Fruit fly (Drosophila melanogaster) whole organism, pupa: ENCODE data around the gene Iru.

ENCODE experiments used
- CG10348 ChIP-seq: fragments of 200-800 bp; sonication (Bioruptor generic); IDR thresholded peaks from 2 replicates; pipeline ENCODE4 v1.3.6; 2022; ENCODE audit warnings: missing biosample characterization, missing genetic modification characterization
- CG12605 ChIP-seq: fragments of 200-800 bp; sonication (Bioruptor generic); IDR thresholded peaks from 2 replicates; pipeline ENCODE4 v1.3.6; 2022; ENCODE audit warnings: missing biosample characterization, missing genetic modification characterization
- CG13204 ChIP-seq: fragments of 200-800 bp; sonication (Bioruptor generic); optimal IDR thresholded peaks from 2 replicates; lab custom pipeline; 2018; ENCODE audit warnings: missing biosample characterization, mild to moderate bottlenecking, missing genetic modification characterization, moderate library complexity
- CG14655 ChIP-seq: fragments of 200-800 bp; sonication (Bioruptor generic); optimal IDR thresholded peaks from 3 replicates; lab custom pipeline; 2017; ENCODE audit warnings: mild to moderate bottlenecking, missing biosample characterization, missing genetic modification reagents, missing genetic modification characterization
- CG15710 ChIP-seq: fragments of 200-800 bp; sonication (Bioruptor generic); optimal IDR thresholded peaks from 2 replicates; lab custom pipeline; 2018; ENCODE audit warnings: missing biosample characterization, mild to moderate bottlenecking, missing genetic modification characterization, moderate library complexity
- CG17806 ChIP-seq: fragments of 200-800 bp; sonication (Bioruptor generic); optimal IDR thresholded peaks from 2 replicates; lab custom pipeline; 2018; ENCODE audit warnings: missing biosample characterization, mild to moderate bottlenecking, missing genetic modification characterization, moderate library complexity
- CG32121 ChIP-seq: fragments of 200-800 bp; sonication (Bioruptor generic); IDR thresholded peaks from 2 replicates; pipeline ENCODE4 v1.3.6; 2022; ENCODE audit warnings: missing biosample characterization, missing genetic modification characterization
- CG34367 ChIP-seq: fragments of 200-800 bp; sonication (Bioruptor generic); optimal IDR thresholded peaks from 2 replicates; lab custom pipeline; 2018; ENCODE audit warnings: missing biosample characterization, mild to moderate bottlenecking, missing genetic modification characterization
- CG4496 ChIP-seq: fragments of 200-800 bp; sonication (Bioruptor generic); IDR thresholded peaks from 3 replicates; pipeline ENCODE4 v1.3.6; 2022; ENCODE audit warnings: missing biosample characterization, missing genetic modification characterization
- CG8159 ChIP-seq: fragments of 200-800 bp; sonication (Bioruptor generic); optimal IDR thresholded peaks from 3 replicates; lab custom pipeline; 2018; ENCODE audit warnings: missing biosample characterization, mild to moderate bottlenecking, missing genetic modification characterization, moderate library complexity
- CG8301 ChIP-seq: fragments of 200-800 bp; sonication (Bioruptor generic); optimal IDR thresholded peaks from 2 replicates; lab custom pipeline; 2018; ENCODE audit warnings: missing biosample characterization, mild to moderate bottlenecking, missing genetic modification characterization
- CG9948 ChIP-seq: fragments of 200-800 bp; sonication (Bioruptor generic); optimal IDR thresholded peaks from 2 replicates; lab custom pipeline; 2018; ENCODE audit warnings: missing biosample characterization, mild to moderate bottlenecking, missing genetic modification characterization, moderate library complexity
- D1 ChIP-seq: fragments of 200-800 bp; sonication (Bioruptor generic); optimal IDR thresholded peaks from 2 replicates; lab custom pipeline; 2018; ENCODE audit warnings: missing biosample characterization, mild to moderate bottlenecking, missing genetic modification characterization, moderate library complexity
- EcR ChIP-seq: fragments of 200-800 bp; sonication (Bioruptor generic); optimal IDR thresholded peaks from 3 replicates; lab custom pipeline; 2019; ENCODE audit warnings: missing biosample characterization, missing genetic modification characterization, mild to moderate bottlenecking, moderate library complexity, missing genetic modification reagents
- Ets98B ChIP-seq: fragments of 200-800 bp; sonication (Bioruptor generic); IDR thresholded peaks from 2 replicates; pipeline ENCODE4 v1.3.6; 2022; ENCODE audit warnings: missing biosample characterization, missing genetic modification characterization
- Pif1A ChIP-seq: fragments of 200-800 bp; sonication (Bioruptor generic); optimal IDR thresholded peaks from 3 replicates; lab custom pipeline; 2016; ENCODE audit warnings: missing biosample characterization, missing genetic modification characterization
- Pif1B ChIP-seq: fragments of 200-800 bp; sonication (Bioruptor generic); optimal IDR thresholded peaks from 3 replicates; lab custom pipeline; 2016; ENCODE audit warnings: missing biosample characterization, missing genetic modification characterization
- Snoo ChIP-seq: fragments of 200-800 bp; sonication (Bioruptor generic); optimal IDR thresholded peaks from 3 replicates; lab custom pipeline; 2017; ENCODE audit warnings: missing biosample characterization, mild to moderate bottlenecking, missing genetic modification characterization, inconsistent platforms
- fd96Ca ChIP-seq: fragments of 200-800 bp; sonication (Bioruptor generic); IDR thresholded peaks from 3 replicates; pipeline ENCODE4 v1.3.6; 2022; ENCODE audit warnings: missing biosample characterization, missing genetic modification characterization
- gl ChIP-seq: fragments of 200-800 bp; sonication (Bioruptor generic); optimal IDR thresholded peaks from 2 replicates; lab custom pipeline; 2018; ENCODE audit warnings: missing biosample characterization, mild to moderate bottlenecking, missing genetic modification characterization
- rn ChIP-seq: fragments of 200-800 bp; sonication (Bioruptor generic); IDR thresholded peaks from 2 replicates; pipeline ENCODE4 v1.3.6; 2022; ENCODE audit warnings: missing biosample characterization, missing genetic modification characterization

The Iru gene

DNA sequence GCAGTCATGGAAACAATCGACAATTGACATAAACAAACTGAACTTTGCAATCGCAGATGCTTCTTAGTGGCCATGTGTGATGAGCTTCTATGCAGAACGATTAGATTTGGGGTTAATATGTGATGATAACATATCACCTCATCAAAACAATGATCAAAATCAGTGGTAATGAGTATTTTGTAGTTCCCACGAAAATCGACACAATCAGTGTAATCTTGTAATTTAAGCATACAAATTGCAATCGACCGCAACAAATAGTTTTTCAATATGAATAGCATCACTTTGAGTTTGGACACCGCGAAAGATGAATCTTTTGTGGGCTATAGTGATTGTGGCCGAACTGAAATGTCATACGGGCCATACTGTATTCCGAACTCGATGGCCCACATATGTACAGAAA, 8.9 kb upstream of the Iru start, which contains the start of gene CG11977:
Gene CG11977 (plus strand): TSS at position 301 of the 400 bp plus-strand sequence.
- TF ChIP-seq CG15710 (tag; lab: Kevin White, UChicago) (no peak), Snoo (tag; lab: Kevin White, UChicago) (no peak), CG10348 (GFP tag; lab: Robert Waterston, UW) (no peak)

DNA sequence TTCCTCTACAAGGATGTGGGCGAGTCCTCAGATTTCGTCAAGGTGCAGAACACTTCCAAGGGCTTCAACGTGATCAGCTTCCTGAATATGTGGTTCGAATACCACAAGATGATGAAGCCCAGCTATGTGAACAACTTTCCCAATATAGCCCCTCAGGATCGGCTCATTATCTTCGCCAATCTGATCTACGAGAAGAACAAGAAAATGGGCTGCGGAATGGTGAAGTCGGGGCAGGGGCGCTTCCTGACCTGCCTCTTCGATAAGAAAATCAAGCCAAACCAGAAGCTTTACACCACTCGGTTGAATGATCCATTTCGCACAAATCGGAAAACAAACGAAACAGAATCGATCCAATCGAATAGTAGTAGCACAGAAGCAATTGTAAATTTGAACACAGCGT, 8.0 kb upstream of the Iru start:
- TF ChIP-seq CG17806 (tag; lab: Kevin White, UChicago) (no peak), CG10348 (GFP tag; lab: Robert Waterston, UW) (no peak), CG34367 (tag; lab: Kevin White, UChicago) (no peak), CG8301 (tag; lab: Kevin White, UChicago) (no peak), CG32121 (no peak), Ets98B (GFP tag; lab: Robert Waterston, UW) (no peak)

DNA sequence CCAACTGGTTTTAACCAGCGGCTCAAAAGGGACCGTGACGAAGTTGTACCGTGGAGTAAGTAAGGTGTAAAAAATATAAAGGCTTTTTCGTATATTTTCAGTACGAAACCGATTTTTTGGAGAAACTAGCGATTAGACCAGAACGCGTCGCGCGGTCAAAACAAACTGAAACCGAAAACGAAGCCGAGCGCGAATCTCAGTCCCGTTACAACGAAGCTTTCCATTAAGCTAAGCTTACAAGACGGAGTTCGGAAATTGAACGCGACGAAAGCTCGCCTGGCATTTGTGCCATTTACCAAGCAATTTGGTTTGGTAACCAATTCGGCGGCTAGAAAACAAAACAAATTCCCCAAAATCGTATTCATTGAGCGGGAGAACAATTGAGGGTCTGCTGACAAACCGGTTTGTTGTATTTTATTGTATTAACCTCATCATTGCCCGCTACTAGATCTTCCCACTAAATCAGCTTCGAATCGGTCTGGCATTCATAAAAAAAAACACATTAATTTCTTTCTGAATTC, 4.5 kb upstream of the Iru start:
- TF ChIP-seq Snoo (tag; lab: Kevin White, UChicago), result no peak
- TF ChIP-seq CG4496 (GFP tag; lab: Robert Waterston, UW), result 0 out of 3 replicates have a peak, but pooled peaks have one; percentile 6
- TF ChIP-seq, all 21 proteins: peak for 1

DNA sequence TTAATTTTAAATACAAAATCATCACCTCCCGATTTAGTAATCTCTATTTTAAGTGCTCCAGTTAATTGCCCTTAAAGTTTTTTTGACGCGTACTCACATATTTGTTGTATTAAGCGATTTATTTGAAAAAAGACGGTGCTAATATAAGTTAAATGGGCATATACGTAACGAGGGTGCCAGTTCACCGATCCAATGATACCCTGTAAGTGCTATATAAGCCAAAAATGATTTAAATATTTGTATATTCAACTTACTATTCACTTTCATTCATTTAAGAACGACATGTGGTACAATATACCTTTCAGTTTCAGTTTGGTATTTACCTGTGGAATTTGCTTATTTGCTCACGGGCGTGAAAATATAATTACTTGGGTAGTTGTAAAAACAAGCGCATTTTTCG, 3.7 kb upstream of the Iru start:
- TF ChIP-seq CG13204 (no peak), CG8159 (no peak), EcR (no peak), CG4496 (GFP tag; lab: Robert Waterston, UW) (no peak), Pif1A (no peak), Ets98B (GFP tag; lab: Robert Waterston, UW) (no peak), fd96Ca (GFP tag; lab: Robert Waterston, UW) (no peak), Snoo (tag; lab: Kevin White, UChicago) (no peak), CG8301 (tag; lab: Kevin White, UChicago) (no peak), gl (tag; lab: Kevin White, UChicago) (no peak), CG12605 (GFP tag; lab: Robert Waterston, UW) (no peak)

DNA sequence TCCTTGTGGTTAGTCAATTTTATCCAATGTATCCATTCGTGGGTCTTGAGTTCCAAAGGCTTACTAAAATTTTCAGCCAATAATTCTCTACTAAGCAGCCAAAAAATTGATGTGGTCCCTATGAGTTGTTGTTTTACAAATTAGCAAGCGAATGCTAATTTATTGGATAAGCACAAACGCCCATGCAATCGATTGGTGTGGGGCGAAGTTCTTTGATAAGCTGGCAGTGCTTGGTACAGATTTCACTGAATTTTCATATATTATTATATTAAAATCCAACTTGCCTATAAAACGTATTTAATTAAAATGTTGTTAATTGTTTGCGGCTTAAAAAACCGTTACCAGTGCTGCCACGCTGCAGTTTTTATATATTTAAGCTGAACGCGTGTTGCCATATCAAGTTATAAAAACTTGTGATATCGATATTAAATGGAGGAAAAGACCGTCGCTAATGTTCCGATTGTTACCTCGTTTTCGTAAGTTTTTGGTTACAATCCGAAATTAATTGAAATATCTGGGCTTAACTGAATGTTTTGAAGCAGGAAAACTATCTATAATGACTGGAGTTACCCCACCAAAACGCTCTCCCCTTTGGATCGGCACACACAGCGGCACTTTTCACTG, 2.5 kb upstream of the Iru start, which contains the start of the genes CG31100 and CG11980:
Gene CG31100 (minus strand): TSS at position 51 of the 624 bp plus-strand sequence.
Gene CG11980 (plus strand): TSS at position 418 of the 624 bp plus-strand sequence.
- TF ChIP-seq D1 (tag; lab: Kevin White, UChicago) (no peak), Ets98B (GFP tag; lab: Robert Waterston, UW) (no peak), CG8159 (no peak), EcR (no peak), CG15710 (tag; lab: Kevin White, UChicago) (no peak), rn (GFP tag; lab: Robert Waterston, UW) (no peak), CG13204 (no peak), CG14655 (no peak), Pif1B (GFP tag; lab: Kevin White, UChicago) (no peak), CG32121 (no peak), CG8301 (tag; lab: Kevin White, UChicago) (no peak), CG17806 (tag; lab: Kevin White, UChicago) (no peak), Snoo (tag; lab: Kevin White, UChicago) (no peak), gl (tag; lab: Kevin White, UChicago) (no peak)

DNA sequence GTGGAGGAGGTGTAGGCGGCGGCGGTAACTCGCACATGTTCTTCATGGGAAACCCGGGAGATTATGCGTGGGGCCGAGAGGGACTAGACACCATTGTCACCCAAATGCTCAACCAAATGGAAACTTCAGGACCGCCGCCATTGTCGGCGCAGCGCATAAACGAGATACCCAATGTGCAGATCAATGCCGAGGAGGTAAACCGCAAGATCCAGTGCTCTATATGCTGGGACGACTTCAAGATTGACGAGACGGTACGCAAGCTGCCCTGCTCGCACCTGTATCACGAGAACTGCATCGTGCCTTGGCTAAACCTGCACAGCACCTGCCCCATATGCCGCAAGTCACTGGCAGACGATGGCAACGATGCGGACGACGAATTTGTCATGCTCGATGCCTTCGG, 1.0 kb downstream of the Iru start:
- TF ChIP-seq Snoo (tag; lab: Kevin White, UChicago), result no peak
- TF ChIP-seq Ets98B (GFP tag; lab: Robert Waterston, UW), result no peak
- TF ChIP-seq CG34367 (tag; lab: Kevin White, UChicago), result no peak
- no peak for TF ChIP-seq CG8301 (tag; lab: Kevin White, UChicago)
- no peak for TF ChIP-seq EcR
- TF ChIP-seq rn (GFP tag; lab: Robert Waterston, UW), result no peak
- TF ChIP-seq CG9948 (tag; lab: Kevin White, UChicago), result no peak
- no peak for TF ChIP-seq CG8159
- TF ChIP-seq fd96Ca (GFP tag; lab: Robert Waterston, UW), result no peak
- TF ChIP-seq Pif1B (GFP tag; lab: Kevin White, UChicago), result no peak
- TF ChIP-seq CG13204, result no peak
- no peak for TF ChIP-seq CG15710 (tag; lab: Kevin White, UChicago)
- no peak for TF ChIP-seq Pif1A

DNA sequence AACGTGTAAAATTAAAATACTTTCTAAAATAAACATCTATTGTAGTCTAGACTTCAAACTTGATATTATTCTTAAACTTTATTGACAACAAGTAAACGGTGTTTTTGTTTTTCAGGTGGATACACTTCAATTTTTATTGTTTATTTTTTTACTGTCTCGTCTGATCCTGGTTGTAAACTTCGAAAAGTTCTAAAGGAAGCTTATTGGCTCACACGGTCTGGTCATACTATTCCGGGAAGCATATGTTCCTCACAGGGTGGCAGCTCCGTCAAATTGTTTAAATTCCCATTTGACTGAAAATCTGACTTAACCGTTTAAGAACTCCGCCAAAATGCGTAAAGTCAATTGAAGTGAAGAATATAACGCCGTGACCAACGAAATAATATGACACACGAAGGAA, 1.9 kb downstream of the Iru start, which contains the start of gene CG11983:
Gene CG11983 (plus strand): TSS at position 120 of the 400 bp plus-strand sequence.
- TF ChIP-seq fd96Ca (GFP tag; lab: Robert Waterston, UW) (no peak), gl (tag; lab: Kevin White, UChicago) (peak; percentile 1), Snoo (tag; lab: Kevin White, UChicago) (no peak), CG9948 (tag; lab: Kevin White, UChicago) (no peak), rn (GFP tag; lab: Robert Waterston, UW) (no peak), EcR (peak; percentile 9), CG34367 (tag; lab: Kevin White, UChicago) (no peak), CG15710 (tag; lab: Kevin White, UChicago) (peak; percentile 26), D1 (tag; lab: Kevin White, UChicago) (no peak), CG4496 (GFP tag; lab: Robert Waterston, UW) (no peak), CG12605 (GFP tag; lab: Robert Waterston, UW) (no peak), Ets98B (GFP tag; lab: Robert Waterston, UW) (no peak), Pif1A (no peak), CG13204 (no peak)
